Worm (Caenorhabditis elegans): ENCODE measurements around the gene DH11.2.

Gene DH11.2

DNA sequence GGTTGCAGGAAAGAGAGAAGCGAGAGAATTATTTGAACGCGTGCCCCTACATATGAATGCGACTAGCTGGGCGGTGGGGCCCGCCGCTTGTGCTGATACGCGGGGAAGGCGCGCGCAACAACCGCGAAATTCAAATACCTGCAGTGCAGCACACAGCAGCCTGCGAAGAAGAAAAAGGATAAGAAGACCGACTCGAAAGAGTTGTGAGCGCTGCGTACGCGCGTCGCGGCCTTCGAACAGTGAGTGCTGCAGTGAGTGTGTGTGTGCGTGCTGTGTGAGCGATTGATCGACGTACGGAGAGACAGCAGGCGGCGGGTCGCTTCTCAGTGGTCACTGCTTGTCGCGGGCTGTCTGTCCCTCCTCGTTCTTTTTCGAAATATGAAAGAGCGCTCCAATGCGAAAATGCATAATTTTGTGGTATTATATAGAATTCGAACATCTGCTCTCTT, 15.7 kb downstream of the DH11.2 start (continued):
- peak; percentile 22 for TF ChIP-seq F23B12.7 (tag; optimal IDR thresholded peaks at IDR 0.05; ENCODE audit: insufficient read depth)
- TF ChIP-seq nhr-27 (tag; optimal IDR thresholded peaks at IDR 0.05), result no peak
- peak; percentile 79 for TF ChIP-seq lin-26 (GFP tag; IDR thresholded peaks at IDR 0.05)
- TF ChIP-seq B0336.3 (GFP tag; IDR thresholded peaks at IDR 0.05), result peak; percentile 90
- peak; percentile 83 for TF ChIP-seq repo-1 (tag; optimal IDR thresholded peaks at IDR 0.05)
- peak; percentile 21 for TF ChIP-seq unc-130 (GFP tag; optimal IDR thresholded peaks at IDR 0.05)
- peak; percentile 81 for TF ChIP-seq F52B5.7 (tag; optimal IDR thresholded peaks at IDR 0.05)
- TF ChIP-seq F39B2.1 (GFP tag; IDR thresholded peaks at IDR 0.05), result no peak
- TF ChIP-seq madf-6 (GFP tag; IDR thresholded peaks at IDR 0.05), result peak; percentile 38; the same call in 1 of the 2 replicates
- peak; percentile 54 for TF ChIP-seq snpc-4 (GFP tag; optimal IDR thresholded peaks at IDR 0.05)
- TF ChIP-seq snpc-4 (tag; optimal IDR thresholded peaks at IDR 0.05), result peak; percentile 23 to 68 (median 42)
- TF ChIP-seq Y53G8AR.9 (GFP tag; conservative IDR thresholded peaks at IDR 0.05), result 0 out of 2 replicates have a peak, but pooled peaks have one; percentile 52
- TF ChIP-seq ztf-28 (GFP tag; IDR thresholded peaks at IDR 0.05), result peak; percentile 41; the same call in 1 of the 2 replicates
- TF ChIP-seq ztf-26 (tag; optimal IDR thresholded peaks at IDR 0.05), result peak; percentile 93
- TF ChIP-seq mcd-1 (GFP tag; IDR thresholded peaks at IDR 0.05), result peak; percentile 91
- peak; percentile 72 for TF ChIP-seq attf-3 (GFP tag; conservative IDR thresholded peaks at IDR 0.05)
- TF ChIP-seq F57A8.1 (GFP tag; optimal IDR thresholded peaks at IDR 0.05), result no peak
- TF ChIP-seq nhr-80 (tag; optimal IDR thresholded peaks at IDR 0.05), result peak; percentile 98
- TF ChIP-seq bed-2 (GFP tag; IDR thresholded peaks at IDR 0.05), result no peak
- TF ChIP-seq Y67H2A.10 (GFP tag; conservative IDR thresholded peaks at IDR 0.05), result peak; percentile 41; the same call in 1 of the 2 replicates
- 0 out of 2 replicates have a peak, but pooled peaks have one; percentile 21 for TF ChIP-seq cebp-2 (GFP tag; IDR thresholded peaks at IDR 0.05)
- TF ChIP-seq fkh-3 (tag; optimal IDR thresholded peaks at IDR 0.05), result no peak
- TF ChIP-seq ceh-79 (tag; optimal IDR thresholded peaks at IDR 0.05), result no peak
- TF ChIP-seq Y95B8A.8 (GFP tag; IDR thresholded peaks at IDR 0.05), result peak; percentile 56; the same call in 1 of the 2 replicates
- TF ChIP-seq B0261.1 (tag; optimal IDR thresholded peaks at IDR 0.05), result no peak
- no peak for TF ChIP-seq xnd-1 (tag; optimal IDR thresholded peaks at IDR 0.05)
- TF ChIP-seq gei-17 (GFP tag; optimal IDR thresholded peaks at IDR 0.05), result peak; percentile 76
- TF ChIP-seq ceh-27 (GFP tag; optimal IDR thresholded peaks at IDR 0.05), result peak; percentile 87
- no peak for TF ChIP-seq F49E8.2 (tag; optimal IDR thresholded peaks at IDR 0.05; ENCODE audit: insufficient read depth)
- no peak for TF ChIP-seq ccch-3 (GFP tag; optimal IDR thresholded peaks at IDR 0.05)
- TF ChIP-seq madf-10 (tag; optimal IDR thresholded peaks at IDR 0.05), result peak; percentile 90
- TF ChIP-seq dox-1 (GFP tag; IDR thresholded peaks at IDR 0.05), result peak; percentile 94
- peak; percentile 100 for TF ChIP-seq zfh-2 (GFP tag; conservative IDR thresholded peaks at IDR 0.05)
- TF ChIP-seq let-526 (GFP tag; IDR thresholded peaks at IDR 0.05), result peak; percentile 88
- TF ChIP-seq akir-1 (GFP tag; optimal IDR thresholded peaks at IDR 0.05), result peak; percentile 42
- TF ChIP-seq F57C9.4 (tag; optimal IDR thresholded peaks at IDR 0.05), result no peak
- TF ChIP-seq attf-6 (GFP tag; IDR thresholded peaks at IDR 0.05), result no peak
- no peak for TF ChIP-seq hrde-1 (tag; optimal IDR thresholded peaks at IDR 0.05; ENCODE audit: borderline replicate concordance)
- peak; percentile 72; the same call in 1 of the 2 replicates for TF ChIP-seq madf-3 (GFP tag; IDR thresholded peaks at IDR 0.05)
- TF ChIP-seq F33H1.4 (GFP tag; IDR thresholded peaks at IDR 0.05), result peak; percentile 38
- TF ChIP-seq F22D6.2 (tag; optimal IDR thresholded peaks at IDR 0.05), result peak; percentile 70
- no peak for TF ChIP-seq mel-28 (tag; optimal IDR thresholded peaks at IDR 0.05; ENCODE audit: borderline replicate concordance)
- TF ChIP-seq egrh-3 (GFP tag; IDR thresholded peaks at IDR 0.05), result peak; percentile 88
- no peak for TF ChIP-seq mes-4 (tag; optimal IDR thresholded peaks at IDR 0.05)
- no peak for TF ChIP-seq Y53F4B.3 (GFP tag; IDR thresholded peaks at IDR 0.05)
- TF ChIP-seq rcor-1 (GFP tag; IDR thresholded peaks at IDR 0.05), result peak; percentile 61
- peak; percentile 78 for TF ChIP-seq cebp-1 (GFP tag; IDR thresholded peaks at IDR 0.05)
- peak; percentile 92 for TF ChIP-seq cebp-1 (tag; optimal IDR thresholded peaks at IDR 0.05)
